Worm (Caenorhabditis elegans) whole organism, young adult: ENCODE measurements around the gene R09D1.12.

Source experiments
- C06A6.2 ChIP-seq: fragments of 200-800 bp; sonication (Bioruptor generic); conservative IDR thresholded peaks from 2 replicates; pipeline ENCODE4 v1.3.6; 2022; ENCODE audit warnings: missing genetic modification characterization, missing compliant biosample characterization
- D2030.7 ChIP-seq: fragments of 200-800 bp; sonication (Bioruptor generic); IDR thresholded peaks from 2 replicates; pipeline ENCODE4 v1.3.6; 2022; ENCODE audit warnings: missing genetic modification reagents, missing genetic modification characterization, missing compliant biosample characterization
- F23B12.7 ChIP-seq: sonication (generic microtip); optimal IDR thresholded peaks from 2 replicates; lab custom pipeline; 2017; ENCODE audit warnings: missing genetic modification characterization, mild to moderate bottlenecking, missing compliant biosample characterization, antibody characterized with exemption, moderate library complexity; ENCODE audit not compliant: insufficient read depth
- F37B4.10 ChIP-seq: fragments of 200-800 bp; sonication (Bioruptor generic); IDR thresholded peaks from 2 replicates; pipeline ENCODE4 v1.3.6; 2022; ENCODE audit warnings: missing genetic modification characterization, missing compliant biosample characterization
- F39B2.1 ChIP-seq: fragments of 200-800 bp; sonication (Bioruptor generic); IDR thresholded peaks from 2 replicates; pipeline ENCODE4 v1.3.6; 2022; ENCODE audit warnings: missing genetic modification reagents, missing genetic modification characterization, missing compliant biosample characterization
- F49E8.2 ChIP-seq: sonication (generic microtip); optimal IDR thresholded peaks from 3 replicates; lab custom pipeline; 2017; ENCODE audit warnings: missing genetic modification characterization, mild to moderate bottlenecking, missing compliant biosample characterization, antibody characterized with exemption, moderate library complexity; ENCODE audit not compliant: insufficient read depth
- F52B5.7 ChIP-seq: sonication (generic microtip); optimal IDR thresholded peaks from 2 replicates; lab custom pipeline; 2016; ENCODE audit warnings: mild to moderate bottlenecking, missing genetic modification characterization, missing compliant biosample characterization
- K12H6.12 ChIP-seq: fragments of 200-800 bp; sonication (Bioruptor generic); optimal IDR thresholded peaks from 2 replicates; lab custom pipeline; 2018; ENCODE audit warnings: mild to moderate bottlenecking, missing genetic modification characterization, missing compliant biosample characterization
- Y53G8AR.9 ChIP-seq: fragments of 200-800 bp; sonication (Bioruptor generic); conservative IDR thresholded peaks from 2 replicates; pipeline ENCODE4 v1.3.6; 2022; ENCODE audit warnings: missing genetic modification reagents, missing genetic modification characterization, missing compliant biosample characterization
- ama-1 ChIP-seq, 3 experiments: fragments of 150-350 bp in 1 of 3; sonication (generic microtip) in 2 of 3; optimal IDR thresholded peaks; 2 replicates each; lab custom pipeline; 2014 to 2018; ENCODE audit warnings: missing biosample characterization in 2 of 3, missing genetic modification characterization in 2 of 3, missing genetic modification reagents in 2 of 3
- attf-5 ChIP-seq: fragments of 200-800 bp; sonication (Bioruptor generic); optimal IDR thresholded peaks from 2 replicates; lab custom pipeline; 2018; ENCODE audit warnings: mild to moderate bottlenecking, missing genetic modification characterization, missing compliant biosample characterization
- attf-6 ChIP-seq: fragments of 200-800 bp; sonication (Bioruptor generic); IDR thresholded peaks from 2 replicates; pipeline ENCODE4 v1.3.6; 2022; ENCODE audit warnings: missing genetic modification reagents, missing genetic modification characterization, missing compliant biosample characterization
- bed-1 ChIP-seq: fragments of 200-800 bp; sonication (Bioruptor generic); IDR thresholded peaks from 2 replicates; pipeline ENCODE4 v1.3.6; 2022; ENCODE audit warnings: missing genetic modification reagents, missing genetic modification characterization, missing compliant biosample characterization
- ceh-100 ChIP-seq: fragments of 200-800 bp; sonication (Bioruptor generic); IDR thresholded peaks from 2 replicates; pipeline ENCODE4 v1.3.6; 2022; ENCODE audit warnings: missing genetic modification reagents, missing genetic modification characterization, missing compliant biosample characterization
- ceh-58 ChIP-seq: fragments of 200-800 bp; sonication (Bioruptor generic); IDR thresholded peaks from 2 replicates; pipeline ENCODE4 v1.3.6; 2022; ENCODE audit warnings: missing genetic modification characterization, missing compliant biosample characterization
- chd-7 ChIP-seq: sonication (generic microtip); optimal IDR thresholded peaks from 2 replicates; lab custom pipeline; 2016; ENCODE audit warnings: mild to moderate bottlenecking, missing genetic modification characterization, moderate library complexity, missing compliant biosample characterization
- dpff-1 ChIP-seq: sonication (generic microtip); optimal IDR thresholded peaks from 2 replicates; lab custom pipeline; 2017; ENCODE audit warnings: mild to moderate bottlenecking, missing genetic modification characterization, missing compliant biosample characterization
- ets-4 ChIP-seq: fragments of 200-800 bp; sonication (Bioruptor generic); optimal IDR thresholded peaks from 2 replicates; lab custom pipeline; 2018; ENCODE audit warnings: mild to moderate bottlenecking, missing genetic modification characterization, missing compliant biosample characterization
- fkh-3 ChIP-seq: sonication (generic microtip); optimal IDR thresholded peaks from 2 replicates; lab custom pipeline; 2016; ENCODE audit warnings: mild to moderate bottlenecking, missing genetic modification characterization, missing compliant biosample characterization
- him-1 ChIP-seq: sonication (generic microtip); optimal IDR thresholded peaks from 2 replicates; lab custom pipeline; 2016; ENCODE audit warnings: missing genotype, missing genetic modification reagents, missing genetic modification characterization, missing compliant biosample characterization
- hlh-26 ChIP-seq: fragments of 200-800 bp; sonication (Bioruptor generic); conservative IDR thresholded peaks from 2 replicates; pipeline ENCODE4 v1.3.6; 2022; ENCODE audit warnings: missing genetic modification reagents, missing genetic modification characterization, missing compliant biosample characterization
- hmg-1.2 ChIP-seq: fragments of 200-800 bp; sonication (Bioruptor generic); IDR thresholded peaks from 2 replicates; pipeline ENCODE4 v1.3.6; 2022; ENCODE audit warnings: missing genetic modification reagents, missing genetic modification characterization, missing compliant biosample characterization
- lag-1 ChIP-seq: fragments of 200-800 bp; sonication (Bioruptor generic); IDR thresholded peaks from 2 replicates; pipeline ENCODE4 v1.3.6; 2022; ENCODE audit warnings: missing genetic modification reagents, missing genetic modification characterization, missing compliant biosample characterization
- let-526 ChIP-seq: fragments of 200-800 bp; sonication (Bioruptor generic); IDR thresholded peaks from 2 replicates; pipeline ENCODE4 v1.3.6; 2022; ENCODE audit warnings: missing genetic modification reagents, missing genetic modification characterization, missing compliant biosample characterization
- lir-1 ChIP-seq: fragments of 200-800 bp; sonication (Bioruptor generic); conservative IDR thresholded peaks from 2 replicates; pipeline ENCODE4 v1.3.6; 2022; ENCODE audit warnings: missing genetic modification reagents, missing genetic modification characterization, missing compliant biosample characterization
- lsl-1 ChIP-seq: fragments of 200-800 bp; sonication (Bioruptor generic); optimal IDR thresholded peaks from 2 replicates; lab custom pipeline; 2018; ENCODE audit warnings: mild to moderate bottlenecking, missing genetic modification characterization, moderate library complexity, missing compliant biosample characterization
- lsy-27 ChIP-seq: sonication (generic microtip); optimal IDR thresholded peaks from 2 replicates; lab custom pipeline; 2017; ENCODE audit warnings: missing genetic modification characterization, mild to moderate bottlenecking, missing compliant biosample characterization, antibody characterized with exemption, missing genotype, borderline replicate concordance; ENCODE audit not compliant: insufficient read depth
- madf-3 ChIP-seq: fragments of 200-800 bp; sonication (Bioruptor generic); IDR thresholded peaks from 2 replicates; pipeline ENCODE4 v1.3.6; 2022; ENCODE audit warnings: missing genetic modification reagents, missing genetic modification characterization, missing compliant biosample characterization
- mes-4 ChIP-seq: sonication (generic microtip); optimal IDR thresholded peaks from 2 replicates; lab custom pipeline; 2016; ENCODE audit warnings: missing genotype, missing genetic modification characterization, missing compliant biosample characterization
- nhr-179 ChIP-seq: sonication (generic microtip); optimal IDR thresholded peaks from 2 replicates; lab custom pipeline; 2016; ENCODE audit warnings: mild to moderate bottlenecking, missing genetic modification characterization, missing compliant biosample characterization
- nhr-90 ChIP-seq: sonication (generic microtip); optimal IDR thresholded peaks from 2 replicates; lab custom pipeline; 2016; ENCODE audit warnings: missing genotype, mild to moderate bottlenecking, missing genetic modification characterization, missing compliant biosample characterization
- pha-4 ChIP-seq: fragments of 150-350 bp; sonication (generic microtip); optimal IDR thresholded peaks from 2 replicates; lab custom pipeline; 2014; ENCODE audit warnings: missing biosample characterization, missing genetic modification reagents, missing genetic modification characterization
- rec-8 ChIP-seq, 2 experiments: sonication (generic microtip); optimal IDR thresholded peaks; 2 replicates each; lab custom pipeline; 2016; ENCODE audit warnings: mild to moderate bottlenecking in 2 of 2, missing genetic modification characterization in 2 of 2, missing genetic modification reagents in 2 of 2, missing genotype in 2 of 2, missing biosample characterization in 1 of 2, missing compliant biosample characterization in 1 of 2, moderate library complexity in 1 of 2
- repo-1 ChIP-seq: sonication (generic microtip); optimal IDR thresholded peaks from 2 replicates; lab custom pipeline; 2017; ENCODE audit warnings: mild to moderate bottlenecking, missing genetic modification characterization, missing compliant biosample characterization
- sdz-38 ChIP-seq: sonication (generic microtip); optimal IDR thresholded peaks from 2 replicates; lab custom pipeline; 2016; ENCODE audit warnings: missing genotype, missing genetic modification characterization, missing compliant biosample characterization
- sea-2 ChIP-seq: fragments of 200-800 bp; sonication (Bioruptor generic); IDR thresholded peaks from 2 replicates; pipeline ENCODE4 v1.3.6; 2022; ENCODE audit warnings: missing genetic modification characterization, missing compliant biosample characterization
- snpc-1.3 ChIP-seq: sonication (generic microtip); optimal IDR thresholded peaks from 2 replicates; lab custom pipeline; 2017; ENCODE audit warnings: missing genetic modification characterization, mild to moderate bottlenecking, missing compliant biosample characterization, antibody characterized with exemption, moderate library complexity, missing genotype, missing genetic modification reagents; ENCODE audit not compliant: insufficient read depth
- snpc-3.4 ChIP-seq: sonication (generic microtip); optimal IDR thresholded peaks from 2 replicates; lab custom pipeline; 2017; ENCODE audit warnings: missing genetic modification characterization, mild to moderate bottlenecking, missing compliant biosample characterization, antibody characterized with exemption, moderate library complexity, missing genotype, missing genetic modification reagents
- tbp1 ChIP-seq: fragments of 200-800 bp; sonication (Bioruptor generic); optimal IDR thresholded peaks from 2 replicates; lab custom pipeline; 2018; ENCODE audit warnings: mild to moderate bottlenecking, missing genetic modification characterization, missing compliant biosample characterization
- unc-62 ChIP-seq: fragments of 150-350 bp; optimal IDR thresholded peaks from 2 replicates; lab custom pipeline; 2014; ENCODE audit warnings: missing biosample characterization, missing genetic modification reagents, missing genetic modification characterization
- ztf-26 ChIP-seq: sonication (generic microtip); optimal IDR thresholded peaks from 2 replicates; lab custom pipeline; 2017; ENCODE audit warnings: missing genetic modification characterization, missing compliant biosample characterization
- ztf-28 ChIP-seq: fragments of 200-800 bp; sonication (Bioruptor generic); IDR thresholded peaks from 2 replicates; pipeline ENCODE4 v1.3.6; 2022; ENCODE audit warnings: missing genetic modification reagents, missing genetic modification characterization, missing compliant biosample characterization
- ztf-6 ChIP-seq: fragments of 200-800 bp; sonication (Bioruptor generic); IDR thresholded peaks from 2 replicates; pipeline ENCODE4 v1.3.6; 2022; ENCODE audit warnings: missing genetic modification reagents, missing genetic modification characterization, missing compliant biosample characterization

Gene R09D1.12

DNA sequence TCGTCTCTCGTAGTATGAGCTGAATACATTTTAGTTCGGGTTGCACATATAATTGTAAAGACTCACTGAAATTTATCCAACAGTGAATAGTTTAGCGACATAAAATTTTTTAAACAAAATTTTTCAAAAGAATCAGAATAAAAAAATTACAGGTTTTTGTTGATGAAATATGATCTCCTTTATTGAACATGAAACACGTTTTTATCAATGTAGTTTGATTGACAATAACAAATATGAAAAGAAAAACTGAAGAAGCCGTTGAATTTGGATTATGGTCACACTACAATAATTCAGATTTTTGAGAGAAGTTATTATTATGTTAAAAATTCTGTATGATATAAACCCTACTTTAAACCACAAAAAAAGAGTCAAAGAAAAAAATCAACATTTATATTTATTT lies 12.0 kb downstream of the R09D1.12 start, which contains the start of gene chil-17:
TSS of gene chil-17 (minus strand) at position 101 of the 400 bp plus-strand sequence.
- TF ChIP-seq let-526 (GFP tag; lab: Robert Waterston, UW) (no peak), him-1 (no peak), madf-3 (GFP tag; lab: Robert Waterston, UW) (no peak), hmg-1.2 (GFP tag; lab: Robert Waterston, UW) (no peak), snpc-3.4 (tag; lab: Kevin White, UChicago) (no peak), F39B2.1 (GFP tag; lab: Robert Waterston, UW) (no peak), C06A6.2 (GFP tag; lab: Robert Waterston, UW) (no peak), F49E8.2 (tag; lab: Kevin White, UChicago) (no peak), attf-5 (GFP tag; lab: Kevin White, UChicago) (no peak), dpff-1 (tag; lab: Kevin White, UChicago) (no peak), fkh-3 (tag; lab: Kevin White, UChicago) (no peak), sea-2 (no peak), ceh-100 (GFP tag; lab: Robert Waterston, UW) (no peak), rec-8 (tag; optimal IDR thresholded peaks at IDR 0.05; lab: Kevin White, UChicago) (no peak), D2030.7 (GFP tag; lab: Robert Waterston, UW) (no peak), lsl-1 (no peak), nhr-179 (tag; lab: Kevin White, UChicago) (no peak), unc-62 (GFP tag; lab: Kevin White, UChicago) (no peak), F37B4.10 (GFP tag; lab: Robert Waterston, UW) (no peak), nhr-90 (tag; lab: Kevin White, UChicago) (no peak)

DNA sequence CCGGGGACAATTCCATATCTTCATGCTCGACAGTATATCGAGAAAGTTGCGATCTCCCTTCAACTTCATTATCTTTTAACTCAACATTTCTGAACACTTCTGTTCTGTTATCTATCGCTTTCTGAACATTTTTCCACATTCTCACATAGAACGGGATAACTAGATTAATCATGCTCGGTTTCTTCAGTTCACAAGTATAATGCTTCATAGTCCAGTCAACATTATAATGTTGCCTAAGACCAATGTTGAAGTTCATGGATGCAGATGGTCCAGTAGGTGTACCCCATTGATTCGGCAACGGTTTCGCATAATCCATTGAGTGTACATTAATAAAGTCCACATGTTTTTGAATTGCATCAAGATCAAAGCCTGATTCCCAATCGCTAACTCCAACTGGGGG lies 13.2 kb downstream of the R09D1.12 start:
- no peak for TF ChIP-seq F23B12.7 (tag; lab: Kevin White, UChicago)
- no peak for TF ChIP-seq mes-4 (tag; lab: Kevin White, UChicago)
- TF ChIP-seq Y53G8AR.9 (GFP tag; lab: Robert Waterston, UW), result no peak
- no peak for TF ChIP-seq ama-1 (optimal IDR thresholded peaks at IDR 0.05; lab: Kevin White, UChicago)
- TF ChIP-seq ama-1 (GFP tag; optimal IDR thresholded peaks at IDR 0.05; lab: Kevin White, UChicago), result no peak

- TF ChIP-seq chd-7, result no peak
- TF ChIP-seq ceh-58 (GFP tag; lab: Robert Waterston, UW), result no peak
- no peak for TF ChIP-seq fkh-3 (tag; lab: Kevin White, UChicago)
- no peak for TF ChIP-seq lag-1 (GFP tag; lab: Robert Waterston, UW)
- no peak for TF ChIP-seq repo-1 (tag; lab: Kevin White, UChicago)
- no peak for TF ChIP-seq K12H6.12
- TF ChIP-seq lir-1 (GFP tag; lab: Robert Waterston, UW), result no peak
- no peak for TF ChIP-seq attf-6
- TF ChIP-seq lsy-27 (tag; lab: Kevin White, UChicago), result no peak
- TF ChIP-seq ztf-6 (GFP tag; lab: Robert Waterston, UW), result no peak
Observed at ce11 chrII:9438227-9438626, 13.8 kb downstream of the R09D1.12 start, which contains the start of gene chil-13. Gene chil-13, minus strand, starts transcription at chrII:9438327.

- TF ChIP-seq sdz-38 (tag; lab: Kevin White, UChicago) (no peak), snpc-1.3 (tag; lab: Kevin White, UChicago) (no peak), tbp1 (GFP tag; lab: Kevin White, UChicago) (no peak), C06A6.2 (GFP tag; lab: Robert Waterston, UW) (no peak), bed-1 (GFP tag; lab: Robert Waterston, UW) (no peak), ztf-26 (tag; lab: Kevin White, UChicago) (no peak), ets-4 (no peak), pha-4 (tag; lab: Kevin White, UChicago) (no peak), hlh-26 (GFP tag; lab: Robert Waterston, UW) (no peak), F52B5.7 (tag; lab: Kevin White, UChicago) (no peak), ama-1 (optimal IDR thresholded peaks at IDR 0.05; lab: Kevin White, UChicago) (no peak), ama-1 (GFP tag; optimal IDR thresholded peaks at IDR 0.05; lab: Kevin White, UChicago) (no peak), ztf-28 (no peak)
Observed at ce11 chrII:9436009-9436408, 16.1 kb downstream of the R09D1.12 start, which contains the start of gene kin-16. Gene kin-16, minus strand, starts transcription at chrII:9436109.
